Worm (Caenorhabditis elegans) whole organism, L4 larva: ENCODE results near the gene frm-8.

Source experiments
- D1046.2 ChIP-seq: fragments of 200-800 bp; sonication (Bioruptor generic); IDR thresholded peaks from 2 replicates; pipeline ENCODE4 v1.3.6; 2022; ENCODE audit warnings: missing genetic modification characterization, missing compliant biosample characterization
- Y105C5A.15 ChIP-seq: fragments of 200-800 bp; sonication (Bioruptor generic); IDR thresholded peaks from 2 replicates; pipeline ENCODE4 v1.3.6; 2022; ENCODE audit warnings: missing genetic modification characterization, missing compliant biosample characterization
- Y75B8A.6 ChIP-seq: fragments of 200-800 bp; sonication (Bioruptor generic); IDR thresholded peaks from 2 replicates; pipeline ENCODE4 v1.3.6; 2022; ENCODE audit warnings: missing genetic modification reagents, missing genetic modification characterization, missing compliant biosample characterization
- duxl-1 ChIP-seq: sonication (generic microtip); optimal IDR thresholded peaks from 2 replicates; lab custom pipeline; 2016; ENCODE audit warnings: mild to moderate bottlenecking, missing genetic modification characterization, moderate library complexity, missing compliant biosample characterization; ENCODE audit not compliant: poor library complexity
- egl-27 ChIP-seq: sonication (generic microtip); optimal IDR thresholded peaks from 3 replicates; lab custom pipeline; 2017; ENCODE audit warnings: missing biosample characterization, missing genetic modification reagents, missing genetic modification characterization
- nhr-237 ChIP-seq: sonication (generic microtip); optimal IDR thresholded peaks from 2 replicates; lab custom pipeline; 2017; ENCODE audit warnings: missing biosample characterization, missing genetic modification characterization
- nhr-77 ChIP-seq: fragments of 150-350 bp; optimal IDR thresholded peaks from 2 replicates; lab custom pipeline; 2014; ENCODE audit warnings: missing biosample characterization, missing genetic modification characterization

frm-8 gene

DNA sequence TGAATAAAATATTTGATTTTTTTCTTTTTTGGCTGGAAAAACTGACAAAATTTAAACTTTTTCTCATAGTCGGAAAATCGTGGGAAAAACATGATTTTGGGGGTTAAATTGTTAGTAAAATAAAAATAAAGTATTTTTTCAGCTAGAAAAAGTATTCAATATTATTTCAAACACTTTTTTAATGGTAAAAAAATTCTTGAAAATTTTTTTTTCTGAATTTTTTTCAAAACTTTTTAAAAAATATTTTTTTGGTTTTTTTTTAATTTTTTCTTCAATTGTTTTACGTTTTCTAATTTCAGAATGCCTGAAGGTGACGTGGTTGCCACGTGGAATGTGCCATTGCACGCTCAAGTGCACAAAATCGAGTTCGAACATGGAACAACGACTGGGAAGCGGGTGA lies 64.0 kb downstream of the frm-8 start, which contains the start of gene C44B11.1:
TSS of gene C44B11.1 (plus strand) at position 301 of the 400 bp plus-strand sequence.
- no peak for TF ChIP-seq D1046.2 (GFP tag; lab: Robert Waterston, UW)
- TF ChIP-seq nhr-237 (tag; lab: Kevin White, UChicago) = no peak
- no peak for TF ChIP-seq Y105C5A.15 (GFP tag; lab: Robert Waterston, UW)
- no peak for TF ChIP-seq egl-27 (tag; lab: Kevin White, UChicago)
- no peak for TF ChIP-seq Y75B8A.6 (GFP tag; lab: Robert Waterston, UW)

DNA sequence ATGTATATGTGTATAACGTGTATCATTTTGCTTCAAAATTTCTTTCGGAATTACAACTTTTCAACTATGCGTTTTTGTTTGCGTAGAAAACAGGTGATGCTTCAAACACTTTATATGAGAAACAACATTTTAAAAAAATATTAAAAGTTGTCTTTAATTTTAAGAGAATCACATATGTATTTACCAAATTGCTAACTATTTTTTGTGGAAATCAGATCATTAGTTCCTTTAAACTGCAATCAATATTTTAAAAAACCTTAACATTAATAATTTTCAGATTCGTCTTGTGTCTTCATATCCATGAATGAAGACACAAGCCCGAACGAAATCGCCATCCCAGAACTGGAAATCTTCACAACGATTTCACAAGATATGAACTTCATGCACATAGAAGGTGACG lies 66.1 kb downstream of the frm-8 start, which contains the start of gene C44B11.6:
TSS of gene C44B11.6 (plus strand) at position 301 of the 400 bp plus-strand sequence.
- no peak for TF ChIP-seq D1046.2 (GFP tag; lab: Robert Waterston, UW)
- no peak for TF ChIP-seq duxl-1
- no peak for TF ChIP-seq nhr-77
